Worm (Caenorhabditis elegans): ENCODE results near the gene R10E11.9.

Gene R10E11.9

DNA sequence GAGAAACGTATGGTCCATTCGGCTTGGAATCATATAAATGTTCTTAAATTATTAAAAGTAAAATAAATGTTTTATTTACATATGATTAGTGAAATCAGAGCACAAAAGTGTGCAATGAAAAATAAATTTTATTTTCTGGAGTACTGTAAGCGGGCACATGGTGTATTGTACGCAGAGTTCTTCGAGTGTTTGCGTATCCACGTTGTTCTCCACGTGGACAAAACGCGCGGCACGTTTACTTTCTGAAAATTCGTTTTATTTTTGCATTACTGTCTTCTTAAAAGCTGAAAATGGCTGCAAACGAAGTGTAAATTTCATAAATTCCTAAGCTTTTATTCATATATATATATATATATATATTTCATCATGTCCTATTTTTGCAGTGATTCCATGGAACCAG lies 39.1 kb upstream of the R10E11.9 start:
- no peak for TF ChIP-seq bed-1 (GFP tag; IDR thresholded peaks at IDR 0.05)
- no peak for TF ChIP-seq F57C9.4 (tag; optimal IDR thresholded peaks at IDR 0.05)
- no peak for TF ChIP-seq rpc-1 (optimal IDR thresholded peaks at IDR 0.05)
- TF ChIP-seq rpc-1 (tag; optimal IDR thresholded peaks at IDR 0.05) = no peak
- TF ChIP-seq unc-130 (GFP tag; optimal IDR thresholded peaks at IDR 0.05) = peak; percentile 43
- no peak for TF ChIP-seq ztf-25 (GFP tag; IDR thresholded peaks at IDR 0.05)
- TF ChIP-seq nhr-27 (tag; optimal IDR thresholded peaks at IDR 0.05) = no peak
- no peak for TF ChIP-seq egl-18 (GFP tag; IDR thresholded peaks at IDR 0.05)
- peak; percentile 20; the same call in 1 of the 2 replicates for TF ChIP-seq D2030.7 (GFP tag; IDR thresholded peaks at IDR 0.05)
- no peak for TF ChIP-seq T07F8.4 (tag; optimal IDR thresholded peaks at IDR 0.05)
- TF ChIP-seq lin-26 (GFP tag; IDR thresholded peaks at IDR 0.05) = no peak
- TF ChIP-seq nhr-90 (tag; optimal IDR thresholded peaks at IDR 0.05) = no peak
- TF ChIP-seq madf-6 (GFP tag; IDR thresholded peaks at IDR 0.05) = peak; percentile 59; the same call in 1 of the 2 replicates
- TF ChIP-seq lir-1 (GFP tag; conservative IDR thresholded peaks at IDR 0.05) = no peak
- peak; percentile 52 for TF ChIP-seq F33H1.4 (GFP tag; IDR thresholded peaks at IDR 0.05)
- TF ChIP-seq lsl-1 (GFP tag; optimal IDR thresholded peaks at IDR 0.05) = peak; percentile 83
- TF ChIP-seq ztf-6 (GFP tag; IDR thresholded peaks at IDR 0.05) = no peak
- no peak for TF ChIP-seq sptf-2 (GFP tag; optimal IDR thresholded peaks at IDR 0.05)
- TF ChIP-seq lag-1 (GFP tag; IDR thresholded peaks at IDR 0.05) = no peak
- TF ChIP-seq Y53G8AR.9 (GFP tag; conservative IDR thresholded peaks at IDR 0.05) = no peak
- TF ChIP-seq xnd-1 (tag; optimal IDR thresholded peaks at IDR 0.05) = no peak
- no peak for TF ChIP-seq zim-3 (tag; optimal IDR thresholded peaks at IDR 0.05)
- no peak for TF ChIP-seq nhr-120 (GFP tag; IDR thresholded peaks at IDR 0.05)
- TF ChIP-seq dox-1 (GFP tag; IDR thresholded peaks at IDR 0.05) = no peak
- TF ChIP-seq snpc-4 (GFP tag; optimal IDR thresholded peaks at IDR 0.05) = no peak
- TF ChIP-seq snpc-4 (tag; optimal IDR thresholded peaks at IDR 0.05) = peak in 1 of 4 experiments; percentile 11
- no peak for TF ChIP-seq ama-1 (optimal IDR thresholded peaks at IDR 0.05)
- no peak for TF ChIP-seq ama-1 (GFP tag; optimal IDR thresholded peaks at IDR 0.05)
- no peak for TF ChIP-seq attf-5 (GFP tag; optimal IDR thresholded peaks at IDR 0.05)
- peak; percentile 52 for TF ChIP-seq madf-8 (GFP tag; conservative IDR thresholded peaks at IDR 0.05)
- TF ChIP-seq aptf-3 (GFP tag; IDR thresholded peaks at IDR 0.05) = no peak

ce11 chrIII:9830502-9830901 lies 37.1 kb upstream of the R10E11.9 start, which contains the start of gene ZK632.12:
Gene ZK632.12 (plus strand): TSS chrIII:9830802.
- TF ChIP-seq zfh-2 (GFP tag; conservative IDR thresholded peaks at IDR 0.05) = no peak
- no peak for TF ChIP-seq bed-1 (GFP tag; IDR thresholded peaks at IDR 0.05)
- TF ChIP-seq ceh-27 (GFP tag; optimal IDR thresholded peaks at IDR 0.05) = no peak
- TF ChIP-seq nhr-90 (tag; optimal IDR thresholded peaks at IDR 0.05) = no peak
- no peak for TF ChIP-seq unc-130 (GFP tag; optimal IDR thresholded peaks at IDR 0.05)
- TF ChIP-seq mxl-1 (tag; optimal IDR thresholded peaks at IDR 0.05) = no peak
- no peak for TF ChIP-seq ztf-22 (GFP tag; optimal IDR thresholded peaks at IDR 0.05)
- TF ChIP-seq fkh-3 (tag; optimal IDR thresholded peaks at IDR 0.05) = no peak
- no peak for TF ChIP-seq Y79H2A.3 (GFP tag; conservative IDR thresholded peaks at IDR 0.05)
- TF ChIP-seq rpc-1 (optimal IDR thresholded peaks at IDR 0.05) = no peak
- TF ChIP-seq rpc-1 (tag; optimal IDR thresholded peaks at IDR 0.05) = no peak
- TF ChIP-seq Y95B8A.8 (GFP tag; IDR thresholded peaks at IDR 0.05) = no peak
- no peak for TF ChIP-seq nhr-80 (tag; optimal IDR thresholded peaks at IDR 0.05)
- TF ChIP-seq ekl-4 (GFP tag; IDR thresholded peaks at IDR 0.05) = no peak
- no peak for TF ChIP-seq egl-44 (GFP tag; IDR thresholded peaks at IDR 0.05)
- TF ChIP-seq F33H1.4 (GFP tag; IDR thresholded peaks at IDR 0.05) = no peak
- no peak for TF ChIP-seq tlf-1 (GFP tag; optimal IDR thresholded peaks at IDR 0.05)
- no peak for TF ChIP-seq ztf-3 (GFP tag; optimal IDR thresholded peaks at IDR 0.05)
